Worm (Caenorhabditis elegans) whole organism, L2 larva: ENCODE data around the gene inpp-4B.

Experiments used
- mbf-1 ChIP-seq: sonication (generic microtip); optimal IDR thresholded peaks from 2 replicates; lab custom pipeline; 2017; ENCODE audit warnings: missing biosample characterization, missing genetic modification characterization
- mdl-1 ChIP-seq, 2 experiments: fragments of 150-350 bp in 1 of 2; sonication (generic microtip) in 1 of 2; optimal IDR thresholded peaks; 2 replicates each; lab custom pipeline; 2017; ENCODE audit warnings: missing biosample characterization in 2 of 2, missing genetic modification characterization in 2 of 2
- unc-39 ChIP-seq: fragments of 150-350 bp; optimal IDR thresholded peaks from 2 replicates; lab custom pipeline; 2014; ENCODE audit warnings: missing biosample characterization, missing genetic modification characterization
- ztf-4 ChIP-seq: fragments of 150-350 bp; optimal IDR thresholded peaks from 2 replicates; lab custom pipeline; 2014; ENCODE audit warnings: missing biosample characterization, missing genetic modification characterization

- no peak for TF ChIP-seq ztf-4 (tag; lab: Kevin White, UChicago)
- no peak for TF ChIP-seq mdl-1 (tag; optimal IDR thresholded peaks at IDR 0.05; lab: Kevin White, UChicago)
- TF ChIP-seq mbf-1 = no peak
- TF ChIP-seq unc-39 (tag; lab: Kevin White, UChicago) = no peak
Observed at ce11 chrIII:10306049-10306448, 39.4 kb upstream of the inpp-4B start, which contains the start of gene T07A5.1.
